Worm (Caenorhabditis elegans): ENCODE data around the gene cdc-48.2.

Gene cdc-48.2

DNA sequence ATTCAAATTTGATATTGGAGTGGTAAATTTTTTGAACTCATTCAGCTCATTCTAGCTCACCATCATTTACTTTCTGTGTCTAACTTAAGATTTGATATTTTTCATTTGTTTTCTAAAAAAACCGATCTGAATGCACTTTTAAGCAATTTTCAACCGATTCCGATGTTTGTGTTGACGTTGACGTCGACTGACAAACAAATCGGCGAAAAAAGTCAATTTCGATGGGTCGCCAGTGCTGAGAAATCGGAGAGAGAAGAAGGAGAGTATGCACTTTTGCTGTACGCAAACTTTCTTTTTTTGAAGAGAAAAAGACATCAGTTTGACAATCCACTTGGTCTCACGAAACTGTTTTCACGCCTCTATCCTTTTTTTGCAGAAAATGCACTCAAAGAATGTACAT is 12.9 kb upstream of the cdc-48.2 start:
- TF ChIP-seq ceh-28 (tag; optimal IDR thresholded peaks at IDR 0.05), result no peak
- TF ChIP-seq pha-4 (tag; optimal IDR thresholded peaks at IDR 0.05), result peak; percentile 54

DNA sequence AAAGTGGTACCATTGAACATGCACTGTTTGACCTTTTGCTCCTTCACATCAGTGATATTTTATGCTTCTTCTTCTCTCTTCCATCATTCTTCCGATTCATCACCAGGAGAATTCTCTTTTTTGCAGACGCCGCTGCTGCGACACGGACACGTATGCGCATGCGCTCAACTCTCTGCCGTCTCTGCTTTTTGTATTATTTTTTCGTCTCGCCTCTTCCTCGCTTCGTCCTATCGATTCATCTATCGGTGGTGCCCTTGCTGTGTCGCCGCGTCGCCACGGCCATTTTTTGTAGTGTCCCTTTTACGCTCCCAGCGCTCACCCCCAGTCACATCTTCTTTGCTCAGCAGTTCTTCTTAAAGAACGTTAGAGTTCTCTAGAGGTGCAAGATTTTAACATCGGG is 12.2 kb upstream of the cdc-48.2 start:
- TF ChIP-seq lin-15B (tag; optimal IDR thresholded peaks at IDR 0.05), result peak; percentile 20
- no peak for TF ChIP-seq ceh-82 (tag; optimal IDR thresholded peaks at IDR 0.05)
- no peak for TF ChIP-seq aly-2 (tag; optimal IDR thresholded peaks at IDR 0.05)
- peak; percentile 88 for TF ChIP-seq lin-39 (tag; optimal IDR thresholded peaks at IDR 0.05)
- no peak for TF ChIP-seq skn-1 (tag; optimal IDR thresholded peaks at IDR 0.05)
- TF ChIP-seq tbx-2 (tag; optimal IDR thresholded peaks at IDR 0.05), result no peak
- peak; percentile 31 for TF ChIP-seq elt-2 (tag; optimal IDR thresholded peaks at IDR 0.05)
- peak; percentile 7 for TF ChIP-seq lsy-12 (tag; optimal IDR thresholded peaks at IDR 0.05)
- TF ChIP-seq nhr-25 (tag; optimal IDR thresholded peaks at IDR 0.05), result no peak
- peak; percentile 83 for TF ChIP-seq nfya-1 (tag; optimal IDR thresholded peaks at IDR 0.05; ENCODE audit: insufficient read depth)
- peak; percentile 9 for TF ChIP-seq mdl-1 (tag; optimal IDR thresholded peaks at IDR 0.05)
- peak; percentile 63 for TF ChIP-seq snpc-4 (tag; optimal IDR thresholded peaks at IDR 0.05)
- no peak for TF ChIP-seq nhr-43 (tag; optimal IDR thresholded peaks at IDR 0.05; ENCODE audit: poor library complexity, severe bottlenecking)
- TF ChIP-seq fkh-10 (GFP tag; optimal IDR thresholded peaks at IDR 0.05), result peak; percentile 30
- TF ChIP-seq elt-1 (tag; optimal IDR thresholded peaks at IDR 0.05), result no peak
- no peak for TF ChIP-seq mml-1 (tag; optimal IDR thresholded peaks at IDR 0.05)
- TF ChIP-seq pha-4 (tag; optimal IDR thresholded peaks at IDR 0.05), result peak; percentile 14
- no peak for TF ChIP-seq nhr-11 (tag; optimal IDR thresholded peaks at IDR 0.05)
- TF ChIP-seq unc-62 (GFP tag; optimal IDR thresholded peaks at IDR 0.05), result peak; percentile 31
- TF ChIP-seq ceh-16 (tag; optimal IDR thresholded peaks at IDR 0.05), result no peak
- TF ChIP-seq ceh-9 (tag; optimal IDR thresholded peaks at IDR 0.05), result no peak
- TF ChIP-seq nhr-23 (tag; optimal IDR thresholded peaks at IDR 0.05), result no peak
- TF ChIP-seq egl-27 (tag; optimal IDR thresholded peaks at IDR 0.05), result no peak
- no peak for TF ChIP-seq fos-1 (tag; optimal IDR thresholded peaks at IDR 0.05)
- no peak for TF ChIP-seq jun-1 (tag; optimal IDR thresholded peaks at IDR 0.05)
- TF ChIP-seq ama-1 (optimal IDR thresholded peaks at IDR 0.05), result peak; percentile 13
- peak; percentile 61 for TF ChIP-seq ceh-28 (tag; optimal IDR thresholded peaks at IDR 0.05)
- no peak for TF ChIP-seq pqm-1 (tag; optimal IDR thresholded peaks at IDR 0.05)
- TF ChIP-seq ztf-11 (tag; optimal IDR thresholded peaks at IDR 0.05), result no peak

DNA sequence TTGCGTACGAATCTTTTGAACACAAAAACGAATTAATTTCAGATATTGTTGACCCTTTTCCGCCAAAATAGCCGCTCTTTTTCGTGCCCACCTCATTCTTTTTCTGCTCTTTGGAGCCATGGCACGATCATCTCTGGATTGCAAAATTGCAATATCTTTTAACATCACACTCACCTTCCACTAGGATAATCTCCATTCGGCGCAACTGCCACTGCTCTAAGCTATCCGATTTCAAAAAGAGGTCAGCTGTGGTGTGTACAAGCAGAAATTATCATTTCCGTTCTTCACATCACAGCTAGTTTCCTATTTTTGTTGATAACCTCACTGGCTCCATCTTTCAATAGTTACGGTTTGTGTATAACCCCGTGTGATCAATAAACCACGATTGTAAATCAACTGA is 11.7 kb upstream of the cdc-48.2 start:
- no peak for TF ChIP-seq lin-15B (tag; optimal IDR thresholded peaks at IDR 0.05)
- TF ChIP-seq fkh-10 (GFP tag; optimal IDR thresholded peaks at IDR 0.05), result no peak
- no peak for TF ChIP-seq nhr-77 (tag; optimal IDR thresholded peaks at IDR 0.05)

DNA sequence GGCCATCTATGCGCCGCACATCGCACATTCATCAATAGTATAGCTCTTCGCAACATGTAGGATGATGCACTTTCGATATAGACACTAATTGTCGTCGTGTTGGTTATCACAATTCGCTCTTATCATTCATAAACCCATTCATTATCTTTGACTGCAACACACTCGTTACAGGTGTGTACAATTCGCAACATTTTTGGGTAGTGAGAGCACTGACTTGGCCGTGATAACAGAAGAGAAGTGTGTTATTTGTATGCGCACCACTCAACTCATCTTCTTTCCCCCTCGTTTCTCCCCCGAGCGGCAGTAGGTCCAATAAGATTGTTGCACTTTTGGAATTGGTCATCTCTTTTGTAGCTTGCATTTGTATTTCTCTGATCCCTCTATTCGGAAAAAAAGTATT is 11.0 kb upstream of the cdc-48.2 start:
- peak; percentile 4 for TF ChIP-seq nfya-1 (tag; optimal IDR thresholded peaks at IDR 0.05; ENCODE audit: insufficient read depth)
- peak; percentile 23 for TF ChIP-seq lin-39 (tag; optimal IDR thresholded peaks at IDR 0.05)
- peak; percentile 82 for TF ChIP-seq pha-4 (tag; optimal IDR thresholded peaks at IDR 0.05)
- no peak for TF ChIP-seq egl-27 (tag; optimal IDR thresholded peaks at IDR 0.05)
- no peak for TF ChIP-seq ZK546.5 (tag; optimal IDR thresholded peaks at IDR 0.05)
- peak; percentile 65 for TF ChIP-seq jun-1 (tag; optimal IDR thresholded peaks at IDR 0.05)
- no peak for TF ChIP-seq nhr-77 (tag; optimal IDR thresholded peaks at IDR 0.05)
- TF ChIP-seq elt-2 (tag; optimal IDR thresholded peaks at IDR 0.05), result peak; percentile 93
- peak; percentile 95 for TF ChIP-seq pqm-1 (tag; optimal IDR thresholded peaks at IDR 0.05)
- no peak for TF ChIP-seq elt-3 (tag; optimal IDR thresholded peaks at IDR 0.05)
- TF ChIP-seq R02D3.7 (tag; optimal IDR thresholded peaks at IDR 0.05), result no peak

DNA sequence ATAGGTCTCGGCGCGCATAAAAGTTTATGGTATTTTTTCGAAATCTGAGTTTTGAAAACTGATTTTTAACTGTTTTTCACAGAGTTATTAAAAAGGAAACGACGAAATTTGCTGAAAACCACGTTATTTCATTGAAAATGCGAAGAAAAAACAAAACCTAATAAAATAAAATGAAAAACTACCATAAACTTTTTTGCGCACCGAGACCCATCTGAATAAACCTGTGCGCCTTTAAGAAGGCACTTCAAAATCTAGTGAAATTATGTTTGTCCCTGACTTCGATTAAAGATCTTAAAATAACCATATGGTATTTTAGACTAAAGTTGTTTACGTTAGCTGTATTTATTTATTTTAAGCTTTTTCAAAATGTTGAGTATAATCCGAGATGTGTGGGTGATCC is 10.5 kb upstream of the cdc-48.2 start:
- TF ChIP-seq nhr-76 (tag; optimal IDR thresholded peaks at IDR 0.05), result no peak
- no peak for TF ChIP-seq lin-39 (tag; optimal IDR thresholded peaks at IDR 0.05)
- TF ChIP-seq nhr-25 (tag; optimal IDR thresholded peaks at IDR 0.05), result no peak
- TF ChIP-seq pha-4 (tag; optimal IDR thresholded peaks at IDR 0.05), result no peak
- TF ChIP-seq egl-27 (tag; optimal IDR thresholded peaks at IDR 0.05), result no peak
- TF ChIP-seq ama-1 (optimal IDR thresholded peaks at IDR 0.05), result no peak
- TF ChIP-seq skn-1 (tag; optimal IDR thresholded peaks at IDR 0.05), result no peak
- no peak for TF ChIP-seq nhr-77 (tag; optimal IDR thresholded peaks at IDR 0.05)
- no peak for TF ChIP-seq nhr-28 (tag; optimal IDR thresholded peaks at IDR 0.05)
- no peak for TF ChIP-seq elt-3 (tag; optimal IDR thresholded peaks at IDR 0.05)
- TF ChIP-seq R02D3.7 (tag; optimal IDR thresholded peaks at IDR 0.05), result no peak
